Fruit fly (Drosophila melanogaster) whole organism, embryonic: ENCODE results near the gene Eip75B.

Experiments
- Aef1 ChIP-seq: fragments of 200-800 bp; sonication (Bioruptor generic); IDR thresholded peaks from 3 replicates; pipeline ENCODE4 v1.3.6; 2022; ENCODE audit warnings: missing biosample characterization, missing genetic modification characterization
- Atf-2 ChIP-seq: fragments of 200-800 bp; sonication (Bioruptor generic); optimal IDR thresholded peaks from 2 replicates; lab custom pipeline; 2016; ENCODE audit warnings: missing biosample characterization, missing genetic modification characterization
- Bgb ChIP-seq: fragments of 200-800 bp; sonication (Bioruptor generic); IDR thresholded peaks from 2 replicates; pipeline ENCODE4 v1.3.6; 2022; ENCODE audit warnings: missing biosample characterization, missing genetic modification characterization; ENCODE audit not compliant: partially characterized antibody
- CG11398 ChIP-seq: fragments of 200-800 bp; sonication (Bioruptor generic); optimal IDR thresholded peaks from 2 replicates; lab custom pipeline; 2016; ENCODE audit warnings: missing biosample characterization, missing genetic modification characterization
- CG11560 ChIP-seq: fragments of 200-800 bp; sonication (Bioruptor generic); IDR thresholded peaks from 3 replicates; pipeline ENCODE4 v1.3.6; 2022; ENCODE audit warnings: missing biosample characterization, missing genetic modification characterization
- CG13296 ChIP-seq: fragments of 200-800 bp; sonication (Bioruptor generic); optimal IDR thresholded peaks from 3 replicates; lab custom pipeline; 2018; ENCODE audit warnings: missing biosample characterization, mild to moderate bottlenecking, missing genetic modification characterization
- CG15696 ChIP-seq: fragments of 200-800 bp; sonication (Bioruptor generic); optimal IDR thresholded peaks from 2 replicates; lab custom pipeline; 2019; ENCODE audit warnings: missing biosample characterization, mild to moderate bottlenecking, missing genetic modification characterization, moderate library complexity
- CG16813 ChIP-seq: fragments of 200-800 bp; sonication (Bioruptor generic); IDR thresholded peaks from 3 replicates; pipeline ENCODE4 v1.3.6; 2022; ENCODE audit warnings: missing biosample characterization, missing genetic modification characterization; ENCODE audit not compliant: partially characterized antibody
- CG16863 ChIP-seq: fragments of 200-800 bp; sonication (Bioruptor generic); optimal IDR thresholded peaks from 3 replicates; lab custom pipeline; 2016; ENCODE audit warnings: missing biosample characterization, missing genetic modification characterization
- CG18011 ChIP-seq: fragments of 200-800 bp; sonication (Bioruptor generic); optimal IDR thresholded peaks from 2 replicates; lab custom pipeline; 2017; ENCODE audit warnings: missing biosample characterization, missing genetic modification characterization, mild to moderate bottlenecking, moderate library complexity, missing genotype
- CG18476 ChIP-seq: fragments of 200-800 bp; sonication (Bioruptor generic); optimal IDR thresholded peaks from 2 replicates; lab custom pipeline; 2016; ENCODE audit warnings: missing biosample characterization, mild to moderate bottlenecking, missing genetic modification characterization
- CG2116 ChIP-seq: fragments of 200-800 bp; sonication (Bioruptor generic); optimal IDR thresholded peaks from 3 replicates; lab custom pipeline; 2018; ENCODE audit warnings: missing biosample characterization, mild to moderate bottlenecking, missing genetic modification characterization
- CG31441 ChIP-seq: fragments of 200-800 bp; sonication (Bioruptor generic); IDR thresholded peaks from 2 replicates; pipeline ENCODE4 v1.3.6; 2022; ENCODE audit warnings: missing biosample characterization, missing genetic modification characterization
- CG4617 ChIP-seq: fragments of 200-800 bp; sonication (Bioruptor generic); optimal IDR thresholded peaks from 3 replicates; lab custom pipeline; 2016; ENCODE audit warnings: missing biosample characterization, missing genetic modification characterization, borderline replicate concordance
- CG4707 ChIP-seq: fragments of 200-800 bp; sonication (Bioruptor generic); optimal IDR thresholded peaks from 2 replicates; lab custom pipeline; 2018; ENCODE audit warnings: missing biosample characterization, mild to moderate bottlenecking, missing genetic modification characterization, moderate library complexity
- CG4820 ChIP-seq: fragments of 200-800 bp; sonication (Bioruptor generic); optimal IDR thresholded peaks from 3 replicates; lab custom pipeline; 2016; ENCODE audit warnings: missing biosample characterization, missing genetic modification characterization
- CG5245 ChIP-seq: fragments of 200-800 bp; sonication (Bioruptor generic); optimal IDR thresholded peaks from 3 replicates; lab custom pipeline; 2016; ENCODE audit warnings: missing biosample characterization, missing genetic modification characterization
- CG8290 ChIP-seq, 3 experiments: fragments of 200-800 bp; sonication (Bioruptor generic); optimal IDR thresholded peaks; 2 replicates each; lab custom pipeline; 2016 to 2019; ENCODE audit warnings: missing biosample characterization in 3 of 3, missing genetic modification characterization in 3 of 3, mild to moderate bottlenecking in 2 of 3, moderate library complexity in 1 of 3
- CG8765 ChIP-seq: fragments of 200-800 bp; sonication (Bioruptor generic); IDR thresholded peaks from 2 replicates; pipeline ENCODE4 v1.3.6; 2022; ENCODE audit warnings: missing biosample characterization, missing genetic modification characterization
- CG9215 ChIP-seq: fragments of 200-800 bp; sonication (Bioruptor generic); IDR thresholded peaks from 2 replicates; pipeline ENCODE4 v1.3.6; 2022; ENCODE audit warnings: missing biosample characterization, missing genetic modification characterization
- CG9817 ChIP-seq: fragments of 200-800 bp; sonication (Bioruptor generic); optimal IDR thresholded peaks from 2 replicates; lab custom pipeline; 2018; ENCODE audit warnings: missing biosample characterization, mild to moderate bottlenecking, missing genetic modification characterization, moderate library complexity
- Dll ChIP-seq: fragments of 200-800 bp; sonication (Bioruptor generic); IDR thresholded peaks from 4 replicates; pipeline ENCODE4 v1.3.6; 2022; ENCODE audit warnings: missing biosample characterization, missing genetic modification characterization; ENCODE audit not compliant: partially characterized antibody
- Drgx ChIP-seq: fragments of 200-800 bp; sonication (Bioruptor generic); IDR thresholded peaks from 2 replicates; pipeline ENCODE4 v1.3.6; 2022; ENCODE audit warnings: missing biosample characterization, missing genetic modification characterization
- GATAe ChIP-seq: fragments of 200-800 bp; sonication (Bioruptor generic); conservative IDR thresholded peaks from 2 replicates; pipeline ENCODE4 v1.3.6; 2022; ENCODE audit warnings: missing biosample characterization, missing genetic modification characterization
- HLH4C ChIP-seq: fragments of 200-800 bp; sonication (Bioruptor generic); IDR thresholded peaks from 3 replicates; pipeline ENCODE4 v1.3.6; 2022; ENCODE audit warnings: missing biosample characterization, missing genetic modification characterization; ENCODE audit not compliant: partially characterized antibody
- HLHmδ ChIP-seq: fragments of 200-800 bp; sonication (Bioruptor generic); optimal IDR thresholded peaks from 2 replicates; lab custom pipeline; 2018; ENCODE audit warnings: missing biosample characterization, mild to moderate bottlenecking, missing genetic modification characterization, moderate library complexity
- Sox102F ChIP-seq: fragments of 200-800 bp; sonication (Bioruptor generic); optimal IDR thresholded peaks from 2 replicates; lab custom pipeline; 2018; ENCODE audit warnings: missing biosample characterization, mild to moderate bottlenecking, missing genetic modification characterization, moderate library complexity
- ap ChIP-seq: fragments of 200-800 bp; sonication (Bioruptor generic); IDR thresholded peaks from 2 replicates; pipeline ENCODE4 v1.3.6; 2022; ENCODE audit warnings: missing biosample characterization, missing genetic modification characterization
- ara ChIP-seq: fragments of 200-800 bp; sonication (Bioruptor generic); IDR thresholded peaks from 2 replicates; pipeline ENCODE4 v1.3.6; 2022; ENCODE audit warnings: missing biosample characterization, missing genetic modification characterization
- ato ChIP-seq: fragments of 200-800 bp; sonication (Bioruptor generic); IDR thresholded peaks from 2 replicates; pipeline ENCODE4 v1.3.6; 2022; ENCODE audit warnings: missing biosample characterization, missing genetic modification characterization; ENCODE audit not compliant: partially characterized antibody
- bab2 ChIP-seq: fragments of 200-800 bp; sonication (Bioruptor generic); optimal IDR thresholded peaks from 2 replicates; lab custom pipeline; 2016; ENCODE audit warnings: missing biosample characterization, missing genetic modification characterization
- br ChIP-seq: fragments of >200 bp; optimal IDR thresholded peaks from 2 replicates; lab custom pipeline; 2017
- disco-r ChIP-seq: fragments of 200-800 bp; sonication (Bioruptor generic); optimal IDR thresholded peaks from 2 replicates; lab custom pipeline; 2016; ENCODE audit warnings: missing biosample characterization, missing genetic modification characterization
- eve ChIP-seq, 2 experiments: fragments of >200 bp; optimal IDR thresholded peaks; 2 replicates each; lab custom pipeline; 2017; ENCODE audit warnings: missing biosample characterization in 2 of 2, missing genetic modification characterization in 2 of 2
- fd102C ChIP-seq: fragments of 200-800 bp; sonication (Bioruptor generic); optimal IDR thresholded peaks from 2 replicates; lab custom pipeline; 2018; ENCODE audit warnings: missing biosample characterization, mild to moderate bottlenecking, missing genetic modification characterization, moderate library complexity
- fd96Cb ChIP-seq: fragments of 200-800 bp; sonication (Bioruptor generic); optimal IDR thresholded peaks from 2 replicates; lab custom pipeline; 2018; ENCODE audit warnings: missing biosample characterization, mild to moderate bottlenecking, missing genetic modification characterization, moderate library complexity
- hkb ChIP-seq, 2 experiments: fragments of 200-800 bp in 1 of 2; fragments of >200 bp in 1 of 2; sonication (Bioruptor generic) in 1 of 2; IDR thresholded peaks in 1 of 2; optimal IDR thresholded peaks in 1 of 2; 2 replicates each; pipeline versions ENCODE4 v1.3.6 to Lab custom; 2017 to 2022; ENCODE audit warnings: missing biosample characterization in 1 of 2, missing genetic modification characterization in 1 of 2
- jigr1 ChIP-seq: fragments of 200-800 bp; sonication (Bioruptor generic); IDR thresholded peaks from 3 replicates; pipeline ENCODE4 v1.3.6; 2022; ENCODE audit warnings: missing biosample characterization, missing genetic modification characterization
- lilli ChIP-seq: fragments of 200-800 bp; sonication (Bioruptor generic); optimal IDR thresholded peaks from 3 replicates; lab custom pipeline; 2016; ENCODE audit warnings: missing biosample characterization, missing genetic modification characterization
- lov ChIP-seq, 2 experiments: fragments of 200-800 bp in 1 of 2; fragments of >200 bp in 1 of 2; sonication (Bioruptor generic) in 1 of 2; IDR thresholded peaks in 1 of 2; optimal IDR thresholded peaks in 1 of 2; 2 replicates in 1 of 2; 3 replicates in 1 of 2; pipeline versions ENCODE4 v1.3.6 to Lab custom; 2017 to 2022; ENCODE audit warnings: missing biosample characterization in 1 of 2, missing genetic modification characterization in 1 of 2
- mld ChIP-seq: fragments of 200-800 bp; sonication (Bioruptor generic); IDR thresholded peaks from 3 replicates; pipeline ENCODE4 v1.3.6; 2022; ENCODE audit warnings: missing biosample characterization, missing genetic modification characterization; ENCODE audit not compliant: partially characterized antibody
- onecut ChIP-seq: fragments of 200-800 bp; sonication (Bioruptor generic); IDR thresholded peaks from 2 replicates; pipeline ENCODE4 v1.3.6; 2022; ENCODE audit warnings: missing biosample characterization, missing genetic modification characterization
- psq ChIP-seq: fragments of 200-800 bp; sonication (Bioruptor generic); optimal IDR thresholded peaks from 2 replicates; lab custom pipeline; 2017; ENCODE audit warnings: missing biosample characterization, missing genetic modification characterization
- ranshi ChIP-seq: fragments of 200-800 bp; sonication (Bioruptor generic); IDR thresholded peaks from 2 replicates; pipeline ENCODE4 v1.3.6; 2022; ENCODE audit warnings: missing biosample characterization, missing genetic modification characterization
- row ChIP-seq: fragments of 200-800 bp; sonication (Bioruptor generic); IDR thresholded peaks from 3 replicates; pipeline ENCODE4 v1.3.6; 2022; ENCODE audit warnings: missing biosample characterization, missing genetic modification characterization
- sim ChIP-seq: fragments of 200-800 bp; sonication (Bioruptor generic); IDR thresholded peaks from 2 replicates; pipeline ENCODE4 v1.3.6; 2022; ENCODE audit warnings: missing biosample characterization, missing genetic modification characterization
- tx ChIP-seq: fragments of 200-800 bp; sonication (Bioruptor generic); optimal IDR thresholded peaks from 2 replicates; lab custom pipeline; 2016; ENCODE audit warnings: missing biosample characterization, missing genetic modification characterization
- yki ChIP-seq: fragments of >200 bp; optimal IDR thresholded peaks from 3 replicates; lab custom pipeline; 2018

Eip75B gene

dm6 chr3L:18029546-18030300, 34.8 kb downstream of the Eip75B start (continued):
- no peak for TF ChIP-seq HLH4C (GFP tag; lab: Robert Waterston, UW)
- TF ChIP-seq CG2116 (GFP tag; lab: Kevin White, UChicago), result peak; percentile 59
- TF ChIP-seq psq (GFP tag; lab: Kevin White, UChicago), result peak; percentile 69
- peak; percentile 39; the same call in 1 of the 3 replicates for TF ChIP-seq Aef1 (GFP tag; lab: Robert Waterston, UW)
- no peak for TF ChIP-seq Drgx
- TF ChIP-seq bab2 (GFP tag; lab: Kevin White, UChicago), result peak; percentile 68
- TF ChIP-seq CG4617 (GFP tag; lab: Kevin White, UChicago), result peak; percentile 30
- peak; percentile 75 for TF ChIP-seq sim (GFP tag; lab: Robert Waterston, UW)
- TF ChIP-seq eve (GFP tag; optimal IDR thresholded peaks at IDR 0.05; lab: Kevin White, UChicago), result no peak
- peak; percentile 31 for TF ChIP-seq CG18011 (GFP tag; lab: Kevin White, UChicago)
- no peak for TF ChIP-seq ato (GFP tag; lab: Robert Waterston, UW)
- TF ChIP-seq ranshi (GFP tag; lab: Robert Waterston, UW), result peak; percentile 43; the same call in 1 of the 2 replicates
- peak; percentile 45 for TF ChIP-seq yki (lab: Kevin White, UChicago)
- 0 out of 3 replicates have a peak, but pooled peaks have one; percentile 7 for TF ChIP-seq mld
- TF ChIP-seq fd102C (GFP tag; lab: Kevin White, UChicago), result peak; percentile 68
- TF ChIP-seq CG5245 (GFP tag; lab: Kevin White, UChicago), result peak; percentile 74
- TF ChIP-seq CG13296 (GFP tag; lab: Kevin White, UChicago), result peak; percentile 84
- peak; percentile 43 for TF ChIP-seq CG18476 (GFP tag; lab: Kevin White, UChicago)
- no peak for TF ChIP-seq CG11560 (tag; lab: Robert Waterston, UW)
- peak; percentile 47; the same call in 2 of the 3 replicates for TF ChIP-seq row (GFP tag; lab: Robert Waterston, UW)
- no peak; the same call in 1 of the 2 replicates for TF ChIP-seq Bgb (GFP tag; lab: Robert Waterston, UW)
- TF ChIP-seq CG8290 (GFP tag; optimal IDR thresholded peaks at IDR 0.05; lab: Kevin White, UChicago), result peak; percentile 75
- peak; percentile 58 to 92 for TF ChIP-seq CG8290 (tag; optimal IDR thresholded peaks at IDR 0.05; lab: Kevin White, UChicago)
- TF ChIP-seq ara (GFP tag; lab: Robert Waterston, UW), result no peak; the same call in 1 of the 2 replicates
- peak; percentile 82 for TF ChIP-seq GATAe (GFP tag; lab: Robert Waterston, UW)
- TF ChIP-seq Dll (GFP tag; lab: Robert Waterston, UW), result no peak
- TF ChIP-seq CG16813 (GFP tag; lab: Robert Waterston, UW), result no peak
- peak; percentile 25 for TF ChIP-seq lilli (GFP tag; lab: Kevin White, UChicago)
- TF ChIP-seq onecut (GFP tag; lab: Robert Waterston, UW), result peak; percentile 93
- no peak for TF ChIP-seq CG9215 (GFP tag; lab: Robert Waterston, UW)
- TF ChIP-seq tx (GFP tag; lab: Kevin White, UChicago), result peak; percentile 47
- TF ChIP-seq CG4707 (GFP tag; lab: Kevin White, UChicago), result peak; percentile 77
- TF ChIP-seq CG16863, result peak; percentile 80
- peak; percentile 84 for TF ChIP-seq CG11398 (GFP tag; lab: Kevin White, UChicago)
- no peak for TF ChIP-seq jigr1 (GFP tag; lab: Robert Waterston, UW)
- peak; percentile 23 for TF ChIP-seq Atf-2
- TF ChIP-seq CG9817 (tag; lab: Kevin White, UChicago), result peak; percentile 21
- TF ChIP-seq CG8765 (GFP tag; lab: Robert Waterston, UW), result no peak
- TF ChIP-seq lov (optimal IDR thresholded peaks at IDR 0.05; lab: Kevin White, UChicago), result no peak
- peak; percentile 84 for TF ChIP-seq lov (GFP tag; IDR thresholded peaks at IDR 0.05; lab: Robert Waterston, UW)
- peak; percentile 16 for TF ChIP-seq fd96Cb (tag; lab: Kevin White, UChicago)
- peak; percentile 92 for TF ChIP-seq HLHmδ (GFP tag; lab: Kevin White, UChicago)
- peak; percentile 56 for TF ChIP-seq CG4820
- peak; percentile 68 for TF ChIP-seq Sox102F (GFP tag; lab: Kevin White, UChicago)
- no peak for TF ChIP-seq hkb (optimal IDR thresholded peaks at IDR 0.05; lab: Kevin White, UChicago)
- peak; percentile 78 for TF ChIP-seq hkb (GFP tag; IDR thresholded peaks at IDR 0.05; lab: Robert Waterston, UW)
- TF ChIP-seq CG31441 (GFP tag; lab: Robert Waterston, UW), result peak; percentile 47
- no peak; the same call in 1 of the 2 replicates for TF ChIP-seq ap
- TF ChIP-seq br, result no peak
- TF ChIP-seq CG15696 (tag; lab: Kevin White, UChicago), result peak; percentile 79
- TF ChIP-seq disco-r, result peak; percentile 70
